Fruit fly (Drosophila melanogaster): ENCODE measurements around the gene CG12105.

CG12105 gene

dm6 chr3L:1652700-1653200 lies 37.1 kb upstream of the CG12105 start, which contains the start of the genes CG7970 and Vta1 (continued):
- no peak for TF ChIP-seq crc (GFP tag; optimal IDR thresholded peaks at IDR 0.05)
- no peak for TF ChIP-seq fd102C (GFP tag; optimal IDR thresholded peaks at IDR 0.05)
- no peak for TF ChIP-seq sc (optimal IDR thresholded peaks at IDR 0.05)
- no peak for TF ChIP-seq sc (GFP tag; optimal IDR thresholded peaks at IDR 0.05)
- no peak for TF ChIP-seq ci (GFP tag; IDR thresholded peaks at IDR 0.05)
- TF ChIP-seq ash1 (GFP tag; optimal IDR thresholded peaks at IDR 0.05), result no peak
- no peak for TF ChIP-seq lmd (GFP tag; IDR thresholded peaks at IDR 0.05)
- no peak for TF ChIP-seq CTCF (GFP tag; optimal IDR thresholded peaks at IDR 0.05)
- no peak for TF ChIP-seq bowl (GFP tag; IDR thresholded peaks at IDR 0.05)
- no peak for TF ChIP-seq sqz (GFP tag; optimal IDR thresholded peaks at IDR 0.05)
- no peak for TF ChIP-seq Sox102F (GFP tag; optimal IDR thresholded peaks at IDR 0.05)
- TF ChIP-seq luna (GFP tag; optimal IDR thresholded peaks at IDR 0.05), result no peak
- no peak for TF ChIP-seq Atf6 (GFP tag; IDR thresholded peaks at IDR 0.05)
- TF ChIP-seq D (optimal IDR thresholded peaks at IDR 0.05), result peak; percentile 5
- no peak for TF ChIP-seq D (GFP tag; optimal IDR thresholded peaks at IDR 0.05)
- no peak for TF ChIP-seq so (GFP tag; IDR thresholded peaks at IDR 0.05)
- TF ChIP-seq CG12942 (GFP tag; optimal IDR thresholded peaks at IDR 0.05), result no peak
- TF ChIP-seq CG13894 (tag; optimal IDR thresholded peaks at IDR 0.05), result no peak
- no peak for TF ChIP-seq nerfin-1 (tag; optimal IDR thresholded peaks at IDR 0.05)
- no peak for TF ChIP-seq Dip3 (GFP tag; optimal IDR thresholded peaks at IDR 0.05)
- TF ChIP-seq Rx (GFP tag; IDR thresholded peaks at IDR 0.05), result no peak
- no peak for TF ChIP-seq cad (GFP tag; optimal IDR thresholded peaks at IDR 0.05)
- peak in 1 of 2 experiments; percentile 22 for TF ChIP-seq Trl (optimal IDR thresholded peaks at IDR 0.05)
- no peak for TF ChIP-seq Trl (GFP tag; optimal IDR thresholded peaks at IDR 0.05)
- no peak for TF ChIP-seq CG6854 (GFP tag; optimal IDR thresholded peaks at IDR 0.05)
- peak; percentile 12 for TF ChIP-seq CG10267 (tag; optimal IDR thresholded peaks at IDR 0.05)
- no peak for TF ChIP-seq CG10959 (GFP tag; IDR thresholded peaks at IDR 0.05)
- TF ChIP-seq CG8359 (GFP tag; optimal IDR thresholded peaks at IDR 0.05; ENCODE audit: borderline replicate concordance), result no peak
- no peak for TF ChIP-seq tna (GFP tag; IDR thresholded peaks at IDR 0.05; ENCODE audit: partially characterized antibody)
- no peak for TF ChIP-seq dm (GFP tag; optimal IDR thresholded peaks at IDR 0.05)
- TF ChIP-seq fd64A (GFP tag; optimal IDR thresholded peaks at IDR 0.05), result no peak
- no peak for TF ChIP-seq CG42726 (GFP tag; IDR thresholded peaks at IDR 0.05; ENCODE audit: partially characterized antibody)
- no peak for TF ChIP-seq CG10147 (GFP tag; optimal IDR thresholded peaks at IDR 0.05)
- TF ChIP-seq CG4854 (GFP tag; optimal IDR thresholded peaks at IDR 0.05), result no peak
- TF ChIP-seq CG14965 (GFP tag; optimal IDR thresholded peaks at IDR 0.05; ENCODE audit: borderline replicate concordance), result no peak
- no peak for TF ChIP-seq CG31388 (GFP tag; optimal IDR thresholded peaks at IDR 0.05)
- TF ChIP-seq CG17361 (GFP tag; IDR thresholded peaks at IDR 0.05), result no peak
- no peak for TF ChIP-seq CG13424 (tag; optimal IDR thresholded peaks at IDR 0.05)
- TF ChIP-seq CG7372 (GFP tag; IDR thresholded peaks at IDR 0.05), result no peak
- no peak for TF ChIP-seq exex (tag; optimal IDR thresholded peaks at IDR 0.05)
- no peak for TF ChIP-seq NFAT (GFP tag; IDR thresholded peaks at IDR 0.05)
- peak; percentile 47 for TF ChIP-seq Sin3A (optimal IDR thresholded peaks at IDR 0.05)
- TF ChIP-seq h (optimal IDR thresholded peaks at IDR 0.05), result no peak
- TF ChIP-seq CG6683 (GFP tag; optimal IDR thresholded peaks at IDR 0.05), result no peak
- TF ChIP-seq ewg (GFP tag; optimal IDR thresholded peaks at IDR 0.05), result no peak
- TF ChIP-seq ranshi (GFP tag; IDR thresholded peaks at IDR 0.05), result no peak
- no peak for TF ChIP-seq dimm (GFP tag; IDR thresholded peaks at IDR 0.05)
- no peak for TF ChIP-seq esg (GFP tag; conservative IDR thresholded peaks at IDR 0.05)
- TF ChIP-seq CG1647 (GFP tag; optimal IDR thresholded peaks at IDR 0.05), result no peak
- peak; percentile 80 for TF ChIP-seq CG9797 (GFP tag; optimal IDR thresholded peaks at IDR 0.05)
- TF ChIP-seq caup (GFP tag; optimal IDR thresholded peaks at IDR 0.05; ENCODE audit: severe bottlenecking), result no peak
- TF ChIP-seq CG17186 (GFP tag; optimal IDR thresholded peaks at IDR 0.05), result no peak
- 0 out of 3 replicates have a peak, but pooled peaks have one; percentile 28 for TF ChIP-seq knrl (GFP tag; IDR thresholded peaks at IDR 0.05; ENCODE audit: partially characterized antibody)
- no peak for TF ChIP-seq D19A (tag; optimal IDR thresholded peaks at IDR 0.05)
